Fruit fly (Drosophila melanogaster) whole organism, embryonic: ENCODE data around the gene Sfxn2.
A peak's percentile ranks its signal among the peaks of the same experiment; 100 is the strongest.

Source experiments
- ATbp ChIP-seq: fragments of 200-800 bp; sonication (Bioruptor generic); optimal IDR thresholded peaks from 2 replicates; lab custom pipeline; 2017; ENCODE audit warnings: missing biosample characterization, mild to moderate bottlenecking, missing genetic modification characterization, missing genetic modification reagents
- B-H1 ChIP-seq: fragments of 200-800 bp; sonication (Bioruptor generic); IDR thresholded peaks from 3 replicates; pipeline ENCODE4 v1.3.6; 2022; ENCODE audit warnings: missing biosample characterization, missing genetic modification characterization
- BEAF-32 ChIP-seq: fragments of 200-800 bp; sonication (Bioruptor generic); optimal IDR thresholded peaks from 3 replicates; lab custom pipeline; 2017; ENCODE audit warnings: missing biosample characterization, missing genetic modification characterization, mild to moderate bottlenecking, moderate library complexity, missing genetic modification reagents
- CG11085 ChIP-seq: fragments of 200-800 bp; sonication (Bioruptor generic); IDR thresholded peaks from 2 replicates; pipeline ENCODE4 v1.3.6; 2022; ENCODE audit warnings: missing biosample characterization, missing genetic modification characterization
- CG11398 ChIP-seq: fragments of 200-800 bp; sonication (Bioruptor generic); optimal IDR thresholded peaks from 2 replicates; lab custom pipeline; 2016; ENCODE audit warnings: missing biosample characterization, missing genetic modification characterization
- CG11723 ChIP-seq: fragments of 200-800 bp; sonication (Bioruptor generic); optimal IDR thresholded peaks from 2 replicates; lab custom pipeline; 2017; ENCODE audit warnings: missing biosample characterization, mild to moderate bottlenecking, missing genetic modification characterization
- CG12769 ChIP-seq: fragments of 200-800 bp; sonication (Bioruptor generic); optimal IDR thresholded peaks from 2 replicates; lab custom pipeline; 2019; ENCODE audit warnings: missing biosample characterization, mild to moderate bottlenecking, missing genetic modification characterization, moderate library complexity
- CG13123 ChIP-seq: fragments of 200-800 bp; sonication (Bioruptor generic); optimal IDR thresholded peaks from 2 replicates; lab custom pipeline; 2016; ENCODE audit warnings: missing biosample characterization, missing genetic modification characterization
- CG15514 ChIP-seq: fragments of 200-800 bp; sonication (Bioruptor generic); optimal IDR thresholded peaks from 3 replicates; lab custom pipeline; 2017; ENCODE audit warnings: missing biosample characterization, missing genetic modification characterization, mild to moderate bottlenecking, moderate library complexity, missing genetic modification reagents
- CG16863 ChIP-seq: fragments of 200-800 bp; sonication (Bioruptor generic); optimal IDR thresholded peaks from 3 replicates; lab custom pipeline; 2016; ENCODE audit warnings: missing biosample characterization, missing genetic modification characterization
- CG1832 ChIP-seq: fragments of 200-800 bp; sonication (Bioruptor generic); optimal IDR thresholded peaks from 2 replicates; lab custom pipeline; 2017; ENCODE audit warnings: missing biosample characterization, mild to moderate bottlenecking, missing genetic modification characterization, inconsistent platforms
- CG32772 ChIP-seq: fragments of 200-800 bp; sonication (Bioruptor generic); IDR thresholded peaks from 2 replicates; pipeline ENCODE4 v1.3.6; 2022; ENCODE audit warnings: missing biosample characterization, missing genetic modification characterization
- CG33213 ChIP-seq: fragments of 200-800 bp; sonication (Bioruptor generic); optimal IDR thresholded peaks from 3 replicates; lab custom pipeline; 2016; ENCODE audit warnings: missing biosample characterization, missing genetic modification characterization
- CG34376 ChIP-seq: fragments of 200-800 bp; sonication (Bioruptor generic); optimal IDR thresholded peaks from 2 replicates; lab custom pipeline; 2018; ENCODE audit warnings: missing biosample characterization, mild to moderate bottlenecking, missing genetic modification characterization
- CG4820 ChIP-seq: fragments of 200-800 bp; sonication (Bioruptor generic); optimal IDR thresholded peaks from 3 replicates; lab custom pipeline; 2016; ENCODE audit warnings: missing biosample characterization, missing genetic modification characterization
- CG6765 ChIP-seq: fragments of 200-800 bp; sonication (Bioruptor generic); optimal IDR thresholded peaks from 3 replicates; lab custom pipeline; 2017; ENCODE audit warnings: missing biosample characterization, mild to moderate bottlenecking, missing genetic modification characterization
- CG7357 ChIP-seq: fragments of 200-800 bp; sonication (Bioruptor generic); IDR thresholded peaks from 3 replicates; pipeline ENCODE4 v1.3.6; 2022; ENCODE audit warnings: missing biosample characterization, missing genetic modification characterization
- CG7786 ChIP-seq: fragments of 200-800 bp; sonication (Bioruptor generic); optimal IDR thresholded peaks from 2 replicates; lab custom pipeline; 2016; ENCODE audit warnings: missing biosample characterization, missing genetic modification characterization
- CG8765 ChIP-seq: fragments of 200-800 bp; sonication (Bioruptor generic); IDR thresholded peaks from 2 replicates; pipeline ENCODE4 v1.3.6; 2022; ENCODE audit warnings: missing biosample characterization, missing genetic modification characterization
- CG8924 ChIP-seq: fragments of 200-800 bp; optimal IDR thresholded peaks from 3 replicates; lab custom pipeline; 2019; ENCODE audit warnings: missing biosample characterization, mild to moderate bottlenecking, missing genetic modification characterization, moderate library complexity
- CG9727 ChIP-seq: fragments of 200-800 bp; sonication (Bioruptor generic); optimal IDR thresholded peaks from 3 replicates; lab custom pipeline; 2017; ENCODE audit warnings: missing biosample characterization, mild to moderate bottlenecking, missing genetic modification characterization
- CG9817 ChIP-seq: fragments of 200-800 bp; sonication (Bioruptor generic); optimal IDR thresholded peaks from 2 replicates; lab custom pipeline; 2018; ENCODE audit warnings: missing biosample characterization, mild to moderate bottlenecking, missing genetic modification characterization, moderate library complexity
- E2f2 ChIP-seq: fragments of 200-800 bp; sonication (Bioruptor generic); IDR thresholded peaks from 2 replicates; pipeline ENCODE4 v1.3.6; 2022; ENCODE audit warnings: missing biosample characterization, missing genetic modification characterization
- Ets97D ChIP-seq: fragments of 200-800 bp; sonication (Bioruptor generic); optimal IDR thresholded peaks from 3 replicates; lab custom pipeline; 2016; ENCODE audit warnings: missing biosample characterization, missing genetic modification characterization
- HHEX ChIP-seq: fragments of 200-800 bp; sonication (Bioruptor generic); optimal IDR thresholded peaks from 3 replicates; lab custom pipeline; 2017; ENCODE audit warnings: missing biosample characterization, mild to moderate bottlenecking, missing genetic modification characterization, missing genetic modification reagents
- Hey ChIP-seq: fragments of 200-800 bp; sonication (Bioruptor generic); optimal IDR thresholded peaks from 3 replicates; lab custom pipeline; 2018; ENCODE audit warnings: missing biosample characterization, mild to moderate bottlenecking, missing genetic modification characterization
- Lpt ChIP-seq: fragments of >200 bp; optimal IDR thresholded peaks from 2 replicates; lab custom pipeline; 2018; ENCODE audit warnings: missing biosample characterization, missing genetic modification characterization
- Mad ChIP-seq: fragments of 200-800 bp; sonication (Bioruptor generic); optimal IDR thresholded peaks from 2 replicates; lab custom pipeline; 2016; ENCODE audit warnings: missing biosample characterization, missing genetic modification characterization
- Nf-YC ChIP-seq: fragments of 200-800 bp; optimal IDR thresholded peaks from 3 replicates; lab custom pipeline; 2019; ENCODE audit warnings: missing biosample characterization, mild to moderate bottlenecking, missing genetic modification characterization, moderate library complexity
- Spps ChIP-seq: fragments of 200-800 bp; sonication (Bioruptor generic); optimal IDR thresholded peaks from 2 replicates; lab custom pipeline; 2018; ENCODE audit warnings: missing biosample characterization, mild to moderate bottlenecking, missing genetic modification characterization
- al ChIP-seq: fragments of 200-800 bp; sonication (Bioruptor generic); IDR thresholded peaks from 2 replicates; pipeline ENCODE4 v1.3.6; 2022; ENCODE audit warnings: missing biosample characterization, missing genetic modification characterization
- amos ChIP-seq: fragments of 200-800 bp; sonication (Bioruptor generic); IDR thresholded peaks from 2 replicates; pipeline ENCODE4 v1.3.6; 2022; ENCODE audit warnings: missing biosample characterization, missing genetic modification characterization; ENCODE audit not compliant: partially characterized antibody
- ato ChIP-seq: fragments of 200-800 bp; sonication (Bioruptor generic); IDR thresholded peaks from 2 replicates; pipeline ENCODE4 v1.3.6; 2022; ENCODE audit warnings: missing biosample characterization, missing genetic modification characterization; ENCODE audit not compliant: partially characterized antibody
- chn ChIP-seq: fragments of 200-800 bp; sonication (Bioruptor generic); optimal IDR thresholded peaks from 2 replicates; lab custom pipeline; 2016; ENCODE audit warnings: missing biosample characterization, missing genetic modification characterization
- emc ChIP-seq: fragments of 200-800 bp; sonication (Bioruptor generic); optimal IDR thresholded peaks from 2 replicates; lab custom pipeline; 2016; ENCODE audit warnings: missing biosample characterization, missing genetic modification characterization
- gt ChIP-seq: fragments of 200-800 bp; sonication (Bioruptor generic); IDR thresholded peaks from 2 replicates; pipeline ENCODE4 v1.3.6; 2022; ENCODE audit warnings: missing biosample characterization, missing genetic modification characterization
- lilli ChIP-seq: fragments of 200-800 bp; sonication (Bioruptor generic); optimal IDR thresholded peaks from 3 replicates; lab custom pipeline; 2016; ENCODE audit warnings: missing biosample characterization, missing genetic modification characterization
- mld ChIP-seq: fragments of 200-800 bp; sonication (Bioruptor generic); IDR thresholded peaks from 3 replicates; pipeline ENCODE4 v1.3.6; 2022; ENCODE audit warnings: missing biosample characterization, missing genetic modification characterization; ENCODE audit not compliant: partially characterized antibody
- nau ChIP-seq: fragments of 200-800 bp; sonication (Bioruptor generic); optimal IDR thresholded peaks from 3 replicates; lab custom pipeline; 2017; ENCODE audit warnings: missing biosample characterization, mild to moderate bottlenecking, missing genetic modification characterization, missing genetic modification reagents
- nom ChIP-seq: fragments of 200-800 bp; sonication (Bioruptor generic); optimal IDR thresholded peaks from 2 replicates; lab custom pipeline; 2017; ENCODE audit warnings: missing biosample characterization, missing genetic modification characterization, mild to moderate bottlenecking, moderate library complexity, missing genetic modification reagents
- salm ChIP-seq: fragments of 200-800 bp; sonication (Bioruptor generic); optimal IDR thresholded peaks from 2 replicates; lab custom pipeline; 2018; ENCODE audit warnings: missing biosample characterization, mild to moderate bottlenecking, missing genetic modification characterization
- seq ChIP-seq: fragments of 200-800 bp; sonication (Bioruptor generic); IDR thresholded peaks from 2 replicates; pipeline ENCODE4 v1.3.6; 2022; ENCODE audit warnings: missing biosample characterization, missing genetic modification characterization
- sisA ChIP-seq: fragments of 200-800 bp; sonication (Bioruptor generic); IDR thresholded peaks from 2 replicates; pipeline ENCODE4 v1.3.6; 2022; ENCODE audit warnings: missing biosample characterization, missing genetic modification characterization
- twi ChIP-seq: fragments of 200-800 bp; optimal IDR thresholded peaks from 2 replicates; lab custom pipeline; 2019; ENCODE audit warnings: missing biosample characterization, mild to moderate bottlenecking, missing genetic modification characterization, moderate library complexity
- unpg ChIP-seq: fragments of 200-800 bp; sonication (Bioruptor generic); optimal IDR thresholded peaks from 3 replicates; lab custom pipeline; 2018; ENCODE audit warnings: missing biosample characterization, mild to moderate bottlenecking, missing genetic modification characterization, moderate library complexity
- vfl ChIP-seq: fragments of 200-800 bp; sonication (Bioruptor generic); optimal IDR thresholded peaks from 2 replicates; lab custom pipeline; 2016; ENCODE audit warnings: missing biosample characterization, missing genetic modification characterization
- vvl ChIP-seq: fragments of 200-800 bp; sonication (Bioruptor generic); IDR thresholded peaks from 2 replicates; pipeline ENCODE4 v1.3.6; 2022; ENCODE audit warnings: missing biosample characterization, missing genetic modification characterization
- yki ChIP-seq: fragments of >200 bp; optimal IDR thresholded peaks from 3 replicates; lab custom pipeline; 2018

Gene Sfxn2

DNA sequence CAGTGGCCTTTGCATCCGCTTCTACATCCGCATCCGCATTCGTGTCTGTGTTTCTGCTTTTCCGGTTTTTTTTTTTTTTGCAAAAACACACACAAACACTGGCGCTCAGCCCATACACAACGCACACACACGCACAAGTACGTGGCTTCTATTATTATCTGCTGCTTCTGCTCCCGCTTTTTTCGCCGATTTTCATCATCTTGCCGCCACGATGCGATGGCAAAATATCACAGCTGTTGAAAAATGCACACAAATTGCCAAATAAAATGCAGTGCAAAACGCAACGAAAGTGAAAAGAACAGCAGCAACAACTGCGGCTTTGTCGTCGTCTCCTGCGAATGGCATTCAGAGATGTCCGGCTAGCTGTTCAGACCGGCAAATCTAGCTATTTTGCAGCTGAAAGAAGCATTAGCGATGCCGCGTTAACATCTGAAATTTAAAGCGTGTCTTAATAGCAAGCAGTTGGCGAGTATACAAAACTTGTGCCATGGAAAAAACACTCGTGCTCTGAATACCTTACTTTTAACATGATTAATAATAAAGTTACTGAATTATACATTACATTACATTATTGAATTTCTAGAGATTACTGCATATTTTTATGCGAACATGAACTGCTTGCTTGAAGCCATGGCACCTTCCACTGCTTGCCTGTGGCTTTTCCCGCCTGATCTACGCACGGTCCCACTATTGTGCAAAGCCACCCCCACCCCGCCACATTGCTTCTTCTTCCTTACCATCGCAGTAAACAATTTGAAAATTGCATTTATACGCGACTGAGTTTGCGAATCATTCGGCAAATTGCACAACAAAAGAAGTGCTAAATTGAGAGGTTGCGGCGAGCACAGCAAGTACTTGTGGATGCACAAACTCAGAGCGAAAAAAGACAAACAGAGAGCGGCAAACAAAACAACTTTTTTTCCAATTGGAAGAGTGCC lies at the start of gene Sfxn2, which contains the start of gene Ugt316A1 (continued):
- TF ChIP-seq salm (tag; lab: Kevin White, UChicago) (no peak), seq (0 out of 2 replicates have a peak, but pooled peaks have one; percentile 7), ATbp (GFP tag; lab: Kevin White, UChicago) (no peak), gt (no peak), lilli (GFP tag; lab: Kevin White, UChicago) (peak; percentile 75), CG12769 (tag; lab: Kevin White, UChicago) (peak; percentile 63), unpg (GFP tag; lab: Kevin White, UChicago) (no peak), CG8765 (0 out of 2 replicates have a peak, but pooled peaks have one; percentile 25), ato (GFP tag; lab: Robert Waterston, UW) (no peak), CG13123 (GFP tag; lab: Kevin White, UChicago) (no peak), Nf-YC (tag; lab: Kevin White, UChicago) (peak; percentile 18), CG8924 (tag; lab: Kevin White, UChicago) (peak; percentile 40), Lpt (GFP tag; lab: Kevin White, UChicago) (no peak), nau (no peak), CG7357 (GFP tag; lab: Robert Waterston, UW) (peak; percentile 33; the same call in 1 of the 3 replicates), amos (GFP tag; lab: Robert Waterston, UW) (peak; percentile 45; the same call in 1 of the 2 replicates), Ets97D (GFP tag; lab: Kevin White, UChicago) (peak; percentile 62), CG32772 (GFP tag; lab: Robert Waterston, UW) (peak; percentile 16; the same call in 1 of the 2 replicates), Spps (tag; lab: Kevin White, UChicago) (no peak), chn (GFP tag; lab: Kevin White, UChicago) (peak; percentile 61), CG15514 (peak; percentile 50), nom (GFP tag; lab: Kevin White, UChicago) (peak; percentile 72), al (GFP tag; lab: Robert Waterston, UW) (no peak), CG9727 (GFP tag; lab: Kevin White, UChicago) (peak; percentile 29), CG16863 (GFP tag; lab: Kevin White, UChicago) (no peak), HHEX (GFP tag; lab: Kevin White, UChicago) (no peak), emc (GFP tag; lab: Kevin White, UChicago) (no peak), CG9817 (tag; lab: Kevin White, UChicago) (peak; percentile 49), BEAF-32 (GFP tag; lab: Kevin White, UChicago) (peak; percentile 51), B-H1 (0 out of 3 replicates have a peak, but pooled peaks have one; percentile 34), CG4820 (GFP tag; lab: Kevin White, UChicago) (peak; percentile 44), CG11723 (GFP tag; lab: Kevin White, UChicago) (peak; percentile 26), Mad (GFP tag; lab: Kevin White, UChicago) (peak; percentile 36), CG11398 (GFP tag; lab: Kevin White, UChicago) (no peak), CG1832 (GFP tag; lab: Kevin White, UChicago) (no peak), E2f2 (GFP tag; lab: Robert Waterston, UW) (peak; percentile 64; the same call in 1 of the 2 replicates), vvl (GFP tag; lab: Robert Waterston, UW) (0 out of 2 replicates have a peak, but pooled peaks have one; percentile 50), Hey (tag; lab: Kevin White, UChicago) (no peak), vfl (GFP tag; lab: Kevin White, UChicago) (peak; percentile 39), sisA (peak; percentile 38), CG7786 (GFP tag; lab: Kevin White, UChicago) (peak; percentile 33), CG33213 (no peak), yki (lab: Kevin White, UChicago) (peak; percentile 65), CG6765 (GFP tag; lab: Kevin White, UChicago) (peak; percentile 56), CG11085 (GFP tag; lab: Robert Waterston, UW) (no peak), CG34376 (GFP tag; lab: Kevin White, UChicago) (peak; percentile 43), twi (tag; lab: Kevin White, UChicago) (peak; percentile 12), mld (GFP tag; lab: Robert Waterston, UW) (no peak)
